Worm (Caenorhabditis elegans) whole organism, L4 larva: ENCODE results near the gene Y102A5C.2.

ENCODE experiments used
- F10B5.3 ChIP-seq: sonication (generic microtip); optimal IDR thresholded peaks from 2 replicates; lab custom pipeline; 2016; ENCODE audit warnings: mild to moderate bottlenecking, missing genetic modification characterization, missing compliant biosample characterization
- lin-39 ChIP-seq: fragments of 150-350 bp; optimal IDR thresholded peaks from 2 replicates; lab custom pipeline; 2014; ENCODE audit warnings: missing biosample characterization, missing genetic modification reagents, missing genetic modification characterization
- mdl-1 ChIP-seq, 2 experiments: fragments of 150-350 bp in 1 of 2; sonication (generic microtip) in 1 of 2; optimal IDR thresholded peaks; 2 replicates each; lab custom pipeline; 2014 to 2017; ENCODE audit warnings: missing biosample characterization in 2 of 2, missing genetic modification characterization in 2 of 2
- sdz-12 ChIP-seq: fragments of 200-800 bp; sonication (Bioruptor generic); optimal IDR thresholded peaks from 2 replicates; lab custom pipeline; 2018; ENCODE audit warnings: mild to moderate bottlenecking, missing genetic modification characterization, missing compliant biosample characterization

- TF ChIP-seq sdz-12 (GFP tag; lab: Kevin White, UChicago) (no peak), mdl-1 (tag; optimal IDR thresholded peaks at IDR 0.05; lab: Kevin White, UChicago) (no peak), lin-39 (tag; lab: Kevin White, UChicago) (no peak), F10B5.3 (tag; lab: Kevin White, UChicago) (no peak)
Observed at ce11 chrV:16899355-16899754, 19.2 kb upstream of the Y102A5C.2 start, which contains the start of gene fbxa-45.
